Worm (Caenorhabditis elegans) whole organism, mixed stage, embryonic: ENCODE data around the gene sss-1.

Experiments
- blmp-1 ChIP-seq: fragments of 150-350 bp; optimal IDR thresholded peaks from 2 replicates; lab custom pipeline; 2014; ENCODE audit warnings: missing biosample characterization, missing genetic modification characterization
- ceh-43 ChIP-seq: fragments of 200-800 bp; sonication (Bioruptor generic); optimal IDR thresholded peaks from 2 replicates; lab custom pipeline; 2018; ENCODE audit warnings: mild to moderate bottlenecking, missing genetic modification characterization, moderate library complexity, missing compliant biosample characterization
- ces-1 ChIP-seq: fragments of 150-350 bp; optimal IDR thresholded peaks from 2 replicates; lab custom pipeline; 2014; ENCODE audit warnings: missing biosample characterization, missing genetic modification reagents, missing genetic modification characterization
- drap-1 ChIP-seq: fragments of 200-800 bp; sonication (Bioruptor generic); optimal IDR thresholded peaks from 3 replicates; lab custom pipeline; 2018; ENCODE audit warnings: mild to moderate bottlenecking, missing genetic modification characterization, missing compliant biosample characterization
- ham-2 ChIP-seq: fragments of 200-800 bp; sonication (Bioruptor generic); optimal IDR thresholded peaks from 2 replicates; lab custom pipeline; 2018; ENCODE audit warnings: mild to moderate bottlenecking, missing genetic modification characterization, missing compliant biosample characterization
- hlh-1 ChIP-seq: fragments of 150-350 bp; optimal IDR thresholded peaks from 2 replicates; lab custom pipeline; 2014; ENCODE audit warnings: missing biosample characterization, missing genetic modification reagents, missing genetic modification characterization
- lin-13 ChIP-seq: fragments of 150-350 bp; optimal IDR thresholded peaks from 2 replicates; lab custom pipeline; 2014; ENCODE audit warnings: missing biosample characterization, missing genetic modification characterization
- nhr-2 ChIP-seq: fragments of 150-350 bp; optimal IDR thresholded peaks from 2 replicates; lab custom pipeline; 2014; ENCODE audit warnings: missing biosample characterization, missing genetic modification characterization
- nhr-28 ChIP-seq: fragments of 150-350 bp; optimal IDR thresholded peaks from 2 replicates; lab custom pipeline; 2014; ENCODE audit warnings: missing biosample characterization, missing genetic modification characterization
- pha-4 ChIP-seq: fragments of 150-350 bp; optimal IDR thresholded peaks from 2 replicates; lab custom pipeline; 2018; ENCODE audit warnings: missing biosample characterization, missing genetic modification reagents, missing genetic modification characterization
- snpc-4 ChIP-seq: fragments of 150-350 bp; optimal IDR thresholded peaks from 2 replicates; lab custom pipeline; 2014; ENCODE audit warnings: missing biosample characterization, missing genetic modification characterization
- tbx-8 ChIP-seq: fragments of 200-800 bp; sonication (Bioruptor generic); optimal IDR thresholded peaks from 2 replicates; lab custom pipeline; 2018; ENCODE audit warnings: mild to moderate bottlenecking, missing genetic modification characterization, moderate library complexity, missing compliant biosample characterization
- unc-39 ChIP-seq: fragments of 150-350 bp; optimal IDR thresholded peaks from 2 replicates; lab custom pipeline; 2014; ENCODE audit warnings: missing biosample characterization, missing genetic modification characterization
- unc-62 ChIP-seq: fragments of 150-350 bp; optimal IDR thresholded peaks from 2 replicates; lab custom pipeline; 2014; ENCODE audit warnings: missing biosample characterization, missing genetic modification reagents, missing genetic modification characterization

ce11 chrIV:9869344-9869743, 24.2 kb downstream of the sss-1 start:
- TF ChIP-seq blmp-1 (no peak), unc-62 (no peak), tbx-8 (no peak), drap-1 (no peak), snpc-4 (tag; lab: Kevin White, UChicago) (no peak), nhr-2 (tag; lab: Kevin White, UChicago) (no peak), pha-4 (no peak), ham-2 (no peak), lin-13 (no peak), unc-39 (tag; lab: Kevin White, UChicago) (no peak), nhr-28 (tag; lab: Kevin White, UChicago) (no peak), hlh-1 (tag; lab: Kevin White, UChicago) (no peak), ces-1 (GFP tag; lab: Kevin White, UChicago) (no peak), ceh-43 (GFP tag; lab: Kevin White, UChicago) (no peak)
